Fruit fly (Drosophila melanogaster) whole organism, larva: ENCODE data around the gene CG33158.

Source experiments
- noc ChIP-seq: fragments of 200-800 bp; sonication (Bioruptor generic); optimal IDR thresholded peaks from 3 replicates; lab custom pipeline; 2019; ENCODE audit warnings: missing biosample characterization, mild to moderate bottlenecking, missing genetic modification characterization, moderate library complexity

CG33158 gene

DNA sequence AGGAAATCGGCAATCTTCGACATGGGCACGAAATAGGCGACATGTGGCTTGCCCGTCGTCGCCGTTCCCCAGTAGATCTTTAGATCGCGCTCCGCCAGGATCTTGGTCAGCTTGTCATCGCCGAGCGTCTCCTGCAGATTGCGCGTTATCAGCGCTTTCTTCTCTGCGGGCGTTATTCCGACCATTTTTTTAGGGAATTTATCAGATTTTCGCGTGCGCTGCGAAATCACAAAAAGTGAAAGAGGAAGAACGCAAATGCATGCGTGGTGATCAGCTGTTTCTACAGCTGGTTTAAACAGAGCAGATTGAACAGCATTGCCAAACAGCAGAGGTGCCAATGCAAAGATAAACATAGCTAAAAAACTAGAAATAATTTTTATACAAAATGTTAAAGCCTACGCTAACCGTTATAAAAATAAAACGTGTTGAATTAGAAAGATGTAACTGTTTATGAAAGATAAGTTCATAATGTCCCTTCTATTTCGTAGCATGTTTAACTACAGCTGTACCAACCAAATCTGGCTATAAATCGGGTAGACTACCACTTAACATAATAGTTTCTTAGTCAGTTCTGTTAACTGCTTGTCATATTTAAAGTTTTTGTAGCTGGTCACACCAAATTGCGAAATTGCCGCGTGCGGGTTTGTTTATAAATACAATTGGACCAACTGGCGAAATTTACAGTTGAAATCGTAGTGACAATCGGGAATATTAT is at the start of gene CG33158, which contains the start of gene TyrRS:
CG33158 (plus strand) TSS at position 539 of the 715 bp plus-strand sequence.
TyrRS (minus strand) TSS at position 244 of the 715 bp plus-strand sequence.
- TF ChIP-seq noc (tag; lab: Kevin White, UChicago): no peak

DNA sequence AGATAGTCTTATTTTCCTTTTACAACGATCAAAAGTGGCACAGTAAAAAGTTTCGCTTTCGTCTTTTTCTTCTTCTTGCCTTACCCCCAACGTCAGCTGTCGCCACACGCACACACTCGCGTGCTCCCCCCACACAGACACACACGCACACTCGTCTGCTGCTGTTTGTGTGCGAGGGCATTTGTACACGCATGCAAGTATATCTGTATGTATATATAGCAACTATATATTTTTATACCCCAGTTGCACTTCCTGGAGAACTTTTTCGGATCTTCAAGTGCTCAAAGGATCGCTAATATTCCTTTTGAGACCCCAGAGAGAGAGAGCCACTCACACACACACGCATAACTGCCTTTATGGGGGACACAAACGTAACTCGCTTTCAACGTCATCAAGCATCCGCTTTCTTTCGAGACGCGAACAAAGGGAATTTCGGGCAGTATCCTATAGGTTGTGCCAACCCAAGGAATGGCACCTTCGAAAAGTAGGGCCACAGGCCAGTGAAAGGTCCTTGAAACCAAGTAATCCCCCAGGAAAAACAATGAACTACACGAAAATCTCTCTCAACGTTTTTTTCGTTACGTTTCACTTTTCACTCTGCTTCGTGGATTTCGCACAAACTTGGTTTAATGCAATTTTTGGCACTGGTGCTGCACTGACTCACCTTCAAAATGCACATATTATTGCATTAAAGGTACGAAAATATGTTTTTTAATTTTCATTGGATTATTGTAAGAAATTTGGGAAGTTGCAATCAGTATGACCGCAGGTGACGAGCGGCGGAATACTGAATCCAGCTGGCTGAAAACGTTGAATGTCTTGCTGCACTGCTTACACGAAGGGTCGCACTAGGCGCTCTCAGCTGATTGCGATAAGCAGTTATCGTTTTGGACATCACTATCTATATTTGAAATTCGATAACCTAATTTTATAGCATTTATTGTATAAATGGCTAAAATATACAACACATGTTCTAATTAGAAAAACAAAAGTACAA is 41.3 kb upstream of the CG33158 start, which contains the start of gene roq:
roq (minus strand) TSS at position 799 of the 997 bp plus-strand sequence.
- TF ChIP-seq noc (tag; lab: Kevin White, UChicago): no peak

DNA sequence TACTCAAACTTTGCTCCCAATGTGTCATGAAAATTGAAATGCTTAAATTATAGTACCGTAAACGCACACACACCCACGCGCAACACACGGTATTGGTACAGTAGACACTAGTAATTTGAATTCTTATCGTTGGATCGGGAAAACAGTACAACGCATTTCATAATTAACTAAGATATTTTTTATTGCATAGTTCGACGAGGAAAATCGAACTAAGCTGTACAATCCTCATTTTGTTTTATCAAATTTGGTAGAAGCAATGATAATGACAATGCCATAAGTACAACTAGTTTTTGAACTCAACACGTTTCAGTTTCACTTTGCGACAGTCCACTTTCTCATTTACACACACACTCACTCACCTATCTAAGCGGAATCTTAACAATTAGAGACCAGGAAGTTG is 38.6 kb upstream of the CG33158 start:
- TF ChIP-seq noc (tag; lab: Kevin White, UChicago): peak; percentile 97

DNA sequence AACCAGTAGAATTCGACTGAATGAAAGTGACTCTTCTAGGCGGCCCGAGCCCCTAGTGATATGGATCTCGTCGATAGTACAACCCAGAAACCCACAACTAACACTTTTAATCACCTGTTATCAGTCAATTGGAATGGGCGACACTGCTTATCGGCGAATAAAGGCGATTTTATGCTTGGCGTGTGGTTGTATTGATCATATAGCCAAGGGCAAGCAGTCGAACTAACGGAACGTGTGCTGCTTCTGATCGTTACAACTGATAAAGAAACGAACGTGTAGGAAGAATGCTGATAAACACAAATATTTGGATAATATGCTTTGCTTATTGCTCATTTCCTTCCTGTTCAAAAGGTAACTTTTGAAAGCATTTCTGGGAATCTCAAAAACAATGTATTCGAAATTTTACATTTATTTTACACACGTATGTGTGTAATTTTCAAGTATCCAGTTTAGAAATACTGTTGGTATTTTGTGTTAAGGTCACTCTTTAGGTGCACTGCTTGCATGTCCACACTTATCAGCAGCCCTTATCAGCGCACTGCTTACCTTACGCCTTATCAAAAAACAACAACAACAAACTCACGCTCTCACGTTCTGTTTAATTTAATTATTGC is 38.1 kb upstream of the CG33158 start, which contains the start of gene Agpat4:
Agpat4 (minus strand) TSS at position 387 of the 614 bp plus-strand sequence.
- TF ChIP-seq noc (tag; lab: Kevin White, UChicago): no peak

DNA sequence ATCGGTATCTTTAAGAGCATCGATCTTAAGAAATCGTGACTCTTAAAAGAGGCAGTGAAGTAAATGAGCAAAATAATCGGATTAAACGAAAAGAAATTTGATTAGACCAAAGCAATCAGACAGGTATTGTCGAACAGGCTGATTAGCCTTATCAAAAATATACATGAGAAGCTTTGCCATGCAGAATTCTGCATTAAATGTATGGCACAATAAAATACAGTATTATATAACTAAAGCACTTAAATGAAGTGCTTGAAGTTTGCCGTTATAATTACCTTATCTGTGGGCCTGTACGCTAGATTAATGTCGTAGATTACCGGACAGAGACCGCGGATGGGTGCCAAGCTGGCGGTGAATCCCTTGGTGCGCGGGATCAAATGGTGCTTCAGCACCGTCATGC is 36.3 kb upstream of the CG33158 start:
- TF ChIP-seq noc (tag; lab: Kevin White, UChicago): no peak

DNA sequence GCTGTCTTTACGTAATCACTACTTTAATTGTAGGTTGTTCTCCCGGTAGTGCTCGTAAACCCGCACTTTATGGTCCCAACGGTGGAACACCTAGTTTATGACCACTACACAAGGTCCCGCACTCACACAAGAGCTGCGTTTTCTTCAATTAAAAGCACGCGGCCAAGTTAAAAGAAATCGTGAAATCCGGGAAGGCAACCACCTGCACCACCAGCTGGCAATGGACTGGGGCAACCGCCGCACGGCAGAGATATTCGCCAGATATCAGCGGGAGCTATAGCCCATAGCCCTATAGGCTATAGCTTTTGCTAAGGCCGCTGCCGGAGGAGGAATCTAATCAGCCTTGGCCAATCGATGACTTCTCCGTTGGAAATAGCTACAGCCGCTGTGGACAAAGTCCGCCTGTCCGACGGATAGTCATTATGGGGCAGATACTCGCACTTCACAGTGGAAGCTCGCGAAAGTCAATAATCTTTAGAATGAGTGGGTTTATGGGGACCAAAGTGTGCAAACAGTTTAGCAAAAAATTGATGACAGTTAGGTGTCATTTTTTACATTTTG is 35.2 kb upstream of the CG33158 start:
- TF ChIP-seq noc (tag; lab: Kevin White, UChicago): no peak

DNA sequence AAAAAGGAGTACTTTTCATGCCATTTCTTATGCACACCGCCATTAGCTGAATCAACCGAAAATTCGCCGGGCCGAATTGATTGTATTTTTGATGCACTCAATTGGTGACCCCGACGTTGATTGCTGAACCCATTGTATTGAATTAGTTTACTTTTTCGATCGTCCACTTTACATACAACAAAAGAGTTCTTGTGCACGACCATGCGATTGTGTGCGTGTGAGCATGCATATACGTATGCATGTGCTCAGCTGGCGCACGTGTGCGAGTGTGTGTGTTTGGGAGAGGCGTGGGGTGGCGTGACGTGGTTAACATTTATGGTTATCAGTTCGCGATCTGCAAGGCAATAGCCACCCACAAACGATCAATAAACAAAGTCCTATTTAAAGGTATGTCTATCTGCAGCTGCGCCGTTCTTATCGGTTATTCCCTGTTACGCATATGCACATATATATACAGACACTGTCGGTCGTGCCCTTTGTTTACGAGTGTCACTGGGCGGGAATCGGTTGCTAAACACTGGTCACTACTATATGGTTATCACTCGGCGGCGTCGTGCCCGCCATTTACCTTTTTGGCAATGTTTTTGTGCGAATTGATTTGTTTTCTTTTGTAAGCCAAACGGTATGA is 34.0 kb upstream of the CG33158 start:
- TF ChIP-seq noc (tag; lab: Kevin White, UChicago): peak; percentile 56

DNA sequence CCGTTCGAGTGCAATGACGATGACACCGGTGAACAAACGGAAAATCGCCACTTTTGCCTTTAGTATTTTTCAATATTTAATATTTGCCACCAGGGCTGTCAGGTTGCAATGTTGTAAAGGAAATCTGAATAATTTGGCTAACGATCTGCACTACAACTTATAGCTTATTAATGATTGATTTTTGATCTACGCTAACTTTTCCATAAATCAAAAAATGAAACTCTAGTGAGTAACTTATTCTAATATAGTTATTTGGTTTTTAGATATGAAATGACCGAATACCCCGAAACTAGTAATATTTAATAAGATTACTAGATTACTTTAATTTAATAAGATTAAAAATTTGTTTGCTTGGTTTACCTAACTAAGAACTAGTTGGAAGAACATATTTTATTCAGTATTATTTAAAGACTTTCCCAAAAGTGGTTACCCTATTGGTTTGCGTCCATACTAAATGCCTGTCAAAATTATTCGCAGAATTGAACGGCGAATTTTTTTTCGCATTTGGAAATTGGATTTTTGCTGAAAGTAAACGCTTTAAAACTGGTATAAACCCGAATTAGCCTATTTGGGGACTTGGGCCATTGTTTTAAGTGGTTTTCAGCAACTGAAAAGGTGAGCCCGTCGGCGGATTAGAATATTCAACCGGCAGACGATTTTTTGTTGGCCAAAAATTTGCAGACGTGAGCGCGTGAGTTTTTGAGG is 33.4 kb upstream of the CG33158 start, which contains the start of the genes Agpat3 and RAF2:
Agpat3 (minus strand) TSS at position 78 of the 705 bp plus-strand sequence.
RAF2 (plus strand) TSS at position 448 of the 705 bp plus-strand sequence.
- no peak for TF ChIP-seq noc (tag; lab: Kevin White, UChicago)

DNA sequence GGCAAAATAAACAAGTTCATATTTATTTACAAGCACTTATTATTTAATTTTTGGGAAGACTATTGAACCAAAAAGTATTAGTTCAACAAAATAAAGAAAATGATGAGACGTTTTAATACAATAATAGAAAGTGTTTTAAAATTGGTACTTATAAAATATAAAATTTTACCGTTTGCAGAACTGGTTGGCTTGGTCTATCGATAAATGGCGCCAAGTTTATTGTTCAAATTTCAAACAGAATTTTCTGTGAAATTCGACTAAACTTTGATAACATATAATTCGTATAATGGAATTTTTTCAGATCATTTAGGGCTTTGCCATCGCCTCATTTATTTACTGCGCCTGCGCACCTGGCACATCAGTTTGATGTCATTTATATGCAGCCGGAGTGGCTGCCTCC is 28.6 kb upstream of the CG33158 start:
- no peak for TF ChIP-seq noc (tag; lab: Kevin White, UChicago)

DNA sequence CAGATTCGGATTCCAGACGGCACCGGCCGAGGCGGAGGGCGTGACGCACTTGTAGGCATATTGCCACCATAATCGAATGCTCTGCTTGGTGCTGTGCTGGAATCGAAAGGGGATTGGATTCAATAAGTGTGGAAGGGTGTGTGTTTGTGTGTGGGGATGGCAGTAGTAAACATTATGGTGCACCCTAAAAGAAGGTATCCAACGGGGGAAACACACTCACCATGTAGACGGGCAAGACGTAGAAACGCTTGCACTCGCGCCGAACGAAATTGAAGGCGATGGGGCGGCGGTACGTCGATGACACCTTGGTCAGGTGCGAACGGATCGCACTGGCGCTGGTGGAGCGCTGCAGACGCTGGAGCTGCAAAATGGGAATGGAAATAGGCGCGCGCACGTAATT is 28.1 kb upstream of the CG33158 start:
- TF ChIP-seq noc (tag; lab: Kevin White, UChicago): no peak

DNA sequence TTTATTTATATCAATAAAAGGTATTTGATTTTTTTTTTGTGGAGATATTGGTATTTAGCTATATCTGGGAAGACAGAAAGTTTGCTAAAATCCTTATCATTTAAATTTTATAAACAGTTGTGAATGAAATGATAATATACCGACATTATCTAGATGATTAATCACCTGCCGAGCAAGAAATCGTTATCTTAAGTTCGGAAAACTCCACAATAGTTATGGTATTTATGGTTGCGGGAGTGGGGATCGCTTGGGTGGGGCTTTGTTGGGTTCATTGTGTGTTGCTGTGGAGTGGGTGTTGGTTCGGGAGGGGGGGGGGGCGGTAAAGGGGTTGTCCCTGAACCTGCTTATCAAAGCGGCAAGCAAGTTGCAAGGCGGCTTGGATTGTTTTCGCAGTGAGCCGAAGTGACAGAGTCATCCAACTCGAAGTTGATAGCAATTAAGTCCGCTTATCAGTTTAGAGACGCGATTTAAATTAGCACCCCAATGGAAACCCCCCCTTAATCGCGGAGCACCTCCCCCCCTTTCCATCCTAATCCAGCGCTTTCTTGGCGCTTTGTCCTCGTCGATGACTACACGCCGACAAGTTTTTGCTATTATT is 27.1 kb upstream of the CG33158 start:
- TF ChIP-seq noc (tag; lab: Kevin White, UChicago): peak; percentile 8

DNA sequence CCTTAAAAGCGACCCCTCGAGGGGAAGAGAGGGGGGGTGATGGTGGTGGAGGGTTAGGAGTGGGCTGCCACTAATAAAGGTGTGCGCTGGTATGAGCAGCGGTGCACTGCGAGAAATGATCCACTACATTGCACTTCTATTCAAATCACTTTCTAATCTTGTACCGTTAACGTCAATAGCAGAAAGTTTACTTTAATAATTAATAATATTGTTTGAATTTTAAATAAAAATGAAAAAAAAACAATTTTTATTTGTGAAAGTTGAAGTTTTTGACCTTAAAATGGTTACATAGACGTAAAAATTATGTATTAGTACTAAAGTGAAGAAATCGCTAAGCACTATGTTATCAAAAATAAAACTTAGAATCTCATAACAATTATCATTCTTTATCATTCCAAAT is 26.5 kb upstream of the CG33158 start:
- no peak for TF ChIP-seq noc (tag; lab: Kevin White, UChicago)

DNA sequence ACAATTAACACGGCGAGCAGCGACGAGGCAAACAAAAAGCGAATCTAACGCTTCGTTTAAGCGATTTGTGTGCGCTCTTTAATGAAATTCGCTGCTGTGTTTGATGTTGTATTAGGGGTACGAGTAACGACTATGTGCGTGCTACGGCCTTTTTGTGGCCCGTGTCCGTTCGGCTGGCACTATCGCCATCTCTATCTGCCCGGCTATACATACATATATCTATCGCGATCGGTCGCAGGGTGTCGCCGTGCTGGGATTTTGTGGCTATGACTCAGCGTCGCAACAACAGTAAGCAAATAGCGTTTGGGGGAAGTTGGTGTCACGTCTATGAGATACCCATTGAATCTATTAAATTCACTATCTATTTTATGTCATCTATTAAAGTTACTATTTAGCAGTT is 25.7 kb upstream of the CG33158 start:
- TF ChIP-seq noc (tag; lab: Kevin White, UChicago): no peak

DNA sequence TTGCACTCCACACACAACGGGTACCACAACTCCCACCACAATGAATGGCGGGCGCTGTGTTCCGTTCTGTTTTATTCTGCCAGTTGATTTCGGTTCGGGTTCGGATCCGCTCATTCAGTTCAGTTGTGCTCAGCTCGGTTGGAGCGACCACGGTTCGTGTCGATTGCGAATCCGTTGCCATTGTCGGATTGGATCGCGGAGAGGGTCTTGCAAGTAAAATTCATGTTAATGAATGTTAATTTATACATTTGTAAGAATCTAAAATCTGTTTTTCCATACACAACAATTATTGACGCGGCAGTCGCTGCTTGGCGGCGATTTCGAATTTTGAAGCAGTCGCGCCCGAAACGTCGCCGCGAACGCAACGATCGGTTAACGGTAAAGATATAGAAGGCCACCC is 24.9 kb upstream of the CG33158 start, which contains the start of gene Gagr:
Gagr (plus strand) TSS at position 81 of the 400 bp plus-strand sequence.
- TF ChIP-seq noc (tag; lab: Kevin White, UChicago): no peak
